Worm (Caenorhabditis elegans): ENCODE measurements around the gene best-16.

ce11 chrIV:7166553-7166952 is 29.1 kb downstream of the best-16 start, which contains the start of gene C42D4.18:
- TF ChIP-seq mep-1 (tag; optimal IDR thresholded peaks at IDR 0.05) (no peak), lin-15B (tag; optimal IDR thresholded peaks at IDR 0.05) (no peak), sdz-12 (GFP tag; optimal IDR thresholded peaks at IDR 0.05) (no peak), nhr-77 (tag; optimal IDR thresholded peaks at IDR 0.05) (no peak)

Data from whole organism, L4 larva.